Worm (Caenorhabditis elegans) whole organism, late embryonic: ENCODE measurements around the gene C28H8.5.

ENCODE experiments used
- C38D4.7 ChIP-seq: fragments of 200-800 bp; sonication (Bioruptor generic); optimal IDR thresholded peaks from 2 replicates; lab custom pipeline; 2018; ENCODE audit warnings: mild to moderate bottlenecking, missing genetic modification characterization, moderate library complexity, missing compliant biosample characterization
- F13H6.1 ChIP-seq: sonication (generic microtip); optimal IDR thresholded peaks from 2 replicates; lab custom pipeline; 2016; ENCODE audit warnings: missing genetic modification characterization, missing compliant biosample characterization
- K02D7.2 ChIP-seq: sonication (generic microtip); optimal IDR thresholded peaks from 2 replicates; lab custom pipeline; 2017; ENCODE audit warnings: mild to moderate bottlenecking, missing genetic modification characterization, missing compliant biosample characterization
- K09A11.1 ChIP-seq: sonication (generic microtip); optimal IDR thresholded peaks from 2 replicates; lab custom pipeline; 2017; ENCODE audit warnings: antibody characterized with exemption, mild to moderate bottlenecking, missing genetic modification characterization, missing compliant biosample characterization; ENCODE audit not compliant: insufficient read depth
- Y22D7AL.16 ChIP-seq: sonication (generic microtip); optimal IDR thresholded peaks from 2 replicates; lab custom pipeline; 2016; ENCODE audit warnings: missing genetic modification characterization, missing compliant biosample characterization
- ceh-18 ChIP-seq: sonication (generic microtip); optimal IDR thresholded peaks from 2 replicates; lab custom pipeline; 2016; ENCODE audit warnings: missing genetic modification characterization, missing compliant biosample characterization
- ceh-24 ChIP-seq: sonication (generic microtip); optimal IDR thresholded peaks from 2 replicates; lab custom pipeline; 2016; ENCODE audit warnings: mild to moderate bottlenecking, missing genetic modification characterization, missing compliant biosample characterization
- ceh-31 ChIP-seq: sonication (generic microtip); optimal IDR thresholded peaks from 2 replicates; lab custom pipeline; 2016; ENCODE audit warnings: missing genetic modification characterization, missing compliant biosample characterization
- ceh-34 ChIP-seq: sonication (generic microtip); optimal IDR thresholded peaks from 2 replicates; lab custom pipeline; 2016; ENCODE audit warnings: mild to moderate bottlenecking, missing genetic modification characterization, missing compliant biosample characterization
- che-1 ChIP-seq: sonication (generic microtip); optimal IDR thresholded peaks from 2 replicates; lab custom pipeline; 2016; ENCODE audit warnings: mild to moderate bottlenecking, missing genetic modification characterization, missing compliant biosample characterization
- dmd-4 ChIP-seq: sonication (generic microtip); optimal IDR thresholded peaks from 2 replicates; lab custom pipeline; 2016; ENCODE audit warnings: borderline replicate concordance, missing genetic modification characterization, missing compliant biosample characterization
- elt-2 ChIP-seq: sonication (generic microtip); optimal IDR thresholded peaks from 2 replicates; lab custom pipeline; 2016; ENCODE audit warnings: missing genetic modification reagents, missing genetic modification characterization, missing compliant biosample characterization
- ets-4 ChIP-seq: sonication (generic microtip); optimal IDR thresholded peaks from 2 replicates; lab custom pipeline; 2016; ENCODE audit warnings: missing genetic modification characterization, missing compliant biosample characterization
- gmeb-2 ChIP-seq: sonication (generic microtip); optimal IDR thresholded peaks from 2 replicates; lab custom pipeline; 2016; ENCODE audit warnings: missing genetic modification characterization, inconsistent platforms, missing compliant biosample characterization
- hlh-13 ChIP-seq: fragments of 200-800 bp; sonication (Bioruptor generic); optimal IDR thresholded peaks from 2 replicates; lab custom pipeline; 2018; ENCODE audit warnings: mild to moderate bottlenecking, missing genetic modification characterization, missing compliant biosample characterization
- hlh-6 ChIP-seq: sonication (generic microtip); optimal IDR thresholded peaks from 2 replicates; lab custom pipeline; 2016; ENCODE audit warnings: missing genotype, missing genetic modification characterization, missing compliant biosample characterization
- lim-6 ChIP-seq: sonication (generic microtip); optimal IDR thresholded peaks from 2 replicates; lab custom pipeline; 2016; ENCODE audit warnings: missing genetic modification characterization, missing compliant biosample characterization
- nhr-11 ChIP-seq: fragments of 150-350 bp; optimal IDR thresholded peaks from 2 replicates; lab custom pipeline; 2014; ENCODE audit warnings: missing biosample characterization, missing genetic modification characterization
- pax-1 ChIP-seq: fragments of 150-350 bp; optimal IDR thresholded peaks from 2 replicates; lab custom pipeline; 2014; ENCODE audit warnings: missing biosample characterization, missing genetic modification characterization
- pros-1 ChIP-seq: fragments of 150-350 bp; optimal IDR thresholded peaks from 2 replicates; lab custom pipeline; 2014; ENCODE audit warnings: missing biosample characterization, missing genetic modification reagents, missing genetic modification characterization
- ref-2 ChIP-seq: sonication (generic microtip); optimal IDR thresholded peaks from 2 replicates; lab custom pipeline; 2016; ENCODE audit warnings: missing genetic modification characterization, missing compliant biosample characterization
- rnt-1 ChIP-seq: sonication (generic microtip); optimal IDR thresholded peaks from 2 replicates; lab custom pipeline; 2016; ENCODE audit warnings: missing genetic modification characterization, missing compliant biosample characterization
- sdc-2 ChIP-seq: sonication (generic microtip); optimal IDR thresholded peaks from 2 replicates; lab custom pipeline; 2016; ENCODE audit warnings: missing genotype, missing genetic modification characterization, missing compliant biosample characterization
- sox-2 ChIP-seq: fragments of 200-800 bp; sonication (Bioruptor generic); IDR thresholded peaks from 2 replicates; pipeline ENCODE4 v1.3.6; 2022; ENCODE audit warnings: missing genetic modification reagents, missing genetic modification characterization, missing compliant biosample characterization
- sox-4 ChIP-seq: sonication (generic microtip); optimal IDR thresholded peaks from 2 replicates; lab custom pipeline; 2017; ENCODE audit warnings: mild to moderate bottlenecking, missing genetic modification characterization, inconsistent platforms, missing compliant biosample characterization
- syd-9 ChIP-seq: sonication (generic microtip); optimal IDR thresholded peaks from 2 replicates; lab custom pipeline; 2016; ENCODE audit warnings: mild to moderate bottlenecking, missing genetic modification characterization, moderate library complexity, missing compliant biosample characterization
- ttx-3 ChIP-seq: sonication (generic microtip); optimal IDR thresholded peaks from 2 replicates; lab custom pipeline; 2016; ENCODE audit warnings: missing genetic modification reagents, missing genetic modification characterization, missing compliant biosample characterization
- unc-3 ChIP-seq, 2 experiments: fragments of 200-800 bp in 1 of 2; sonication (Bioruptor generic) in 1 of 2; sonication (generic microtip) in 1 of 2; conservative IDR thresholded peaks in 1 of 2; optimal IDR thresholded peaks in 1 of 2; 2 replicates each; pipeline versions ENCODE4 v1.3.6 to Lab custom; 2016 to 2022; ENCODE audit warnings: missing compliant biosample characterization in 2 of 2, missing genetic modification characterization in 2 of 2, missing genetic modification reagents in 1 of 2
- unc-55 ChIP-seq: sonication (generic microtip); optimal IDR thresholded peaks from 2 replicates; lab custom pipeline; 2017; ENCODE audit warnings: missing biosample characterization, missing genetic modification reagents, missing genetic modification characterization
- unc-86 ChIP-seq: sonication (generic microtip); optimal IDR thresholded peaks from 2 replicates; lab custom pipeline; 2016; ENCODE audit warnings: missing genetic modification characterization, missing compliant biosample characterization

C28H8.5 gene

DNA sequence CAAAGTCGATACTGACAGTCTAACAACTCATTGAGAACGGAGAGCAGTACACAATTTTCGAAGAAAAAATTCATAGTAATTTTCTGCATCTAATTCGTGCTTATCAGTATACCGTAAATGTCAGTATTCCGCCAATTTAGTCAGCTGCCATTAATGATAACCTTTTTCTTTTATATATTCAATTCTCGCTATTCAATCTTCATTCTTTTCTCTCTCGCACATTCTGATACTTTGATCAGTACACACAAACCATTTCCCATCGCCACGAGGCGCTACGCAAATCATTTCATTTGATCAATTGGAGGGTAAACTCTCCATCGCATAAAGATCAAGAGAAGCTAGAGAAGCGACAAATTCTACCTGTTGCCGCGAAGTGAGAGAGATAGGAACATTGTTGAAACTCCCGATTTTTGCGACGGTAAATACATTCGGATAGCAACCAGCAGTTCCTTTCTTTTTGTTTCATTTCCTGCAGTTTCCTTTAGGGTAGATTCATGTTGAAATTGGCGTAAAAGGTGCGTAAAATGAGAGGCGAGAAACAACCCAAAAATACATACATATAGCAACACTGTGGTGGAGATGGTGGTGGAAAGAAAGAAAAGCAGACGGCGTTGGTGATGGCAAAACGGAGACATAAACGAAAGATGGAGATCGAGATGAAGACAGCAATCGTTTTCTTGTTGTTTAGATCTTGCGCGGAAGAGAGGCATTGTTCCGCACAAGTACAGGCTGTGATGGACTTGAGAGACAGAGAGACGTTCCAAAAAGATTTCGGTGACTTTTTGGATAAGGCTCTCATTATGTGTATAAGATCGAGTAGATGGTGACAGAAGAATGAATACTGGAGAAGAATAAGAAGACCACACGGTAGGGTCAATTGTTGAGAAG lies 45.7 kb upstream of the C28H8.5 start:
- TF ChIP-seq rnt-1 (tag; lab: Kevin White, UChicago) (peak; percentile 9), ceh-18 (tag; lab: Kevin White, UChicago) (peak; percentile 39), sox-4 (tag; lab: Kevin White, UChicago) (no peak), unc-55 (GFP tag; lab: Kevin White, UChicago) (peak; percentile 14), ets-4 (tag; lab: Kevin White, UChicago) (peak; percentile 13)

DNA sequence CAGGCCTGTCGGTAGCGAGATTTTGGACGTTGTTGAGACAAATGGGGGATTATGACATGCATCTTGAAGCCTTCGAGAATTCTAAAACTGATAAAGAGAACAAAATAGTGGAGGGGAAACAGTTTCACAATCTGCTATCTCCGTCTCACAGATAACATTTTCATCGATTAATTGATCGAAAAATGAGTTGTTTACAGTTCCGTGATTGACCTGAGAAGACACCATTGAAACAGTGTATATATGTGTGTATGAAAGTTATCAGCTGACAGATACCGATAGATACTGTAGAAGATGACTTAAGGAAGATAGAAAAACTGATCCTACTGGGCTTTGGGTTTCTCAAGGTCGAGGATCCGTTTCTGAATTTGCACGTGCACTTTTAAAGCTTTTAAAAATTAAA lies 45.0 kb upstream of the C28H8.5 start:
- TF ChIP-seq elt-2, result peak; percentile 23
- TF ChIP-seq hlh-6 (tag; lab: Kevin White, UChicago), result no peak

DNA sequence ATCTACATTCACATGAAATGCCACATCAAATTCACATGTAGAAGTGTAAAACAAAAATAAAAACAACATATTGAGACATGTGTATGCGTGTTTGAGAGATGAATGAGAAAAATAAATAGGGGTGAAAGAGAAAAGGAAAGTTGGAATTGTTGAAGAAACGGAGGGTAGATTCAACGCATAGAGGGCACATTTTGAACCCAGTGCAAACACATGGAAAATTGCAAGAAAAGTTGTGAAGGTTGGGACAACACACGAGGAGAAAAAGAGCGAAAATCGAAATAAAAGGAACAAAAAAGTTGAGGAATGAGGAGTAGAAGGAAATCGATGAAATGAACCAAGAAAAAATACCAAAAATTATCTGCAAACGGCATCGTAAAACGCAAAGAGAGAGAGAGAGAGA lies 44.5 kb upstream of the C28H8.5 start:
- no peak for TF ChIP-seq syd-9 (tag; lab: Kevin White, UChicago)
- TF ChIP-seq ceh-31, result no peak
- no peak for TF ChIP-seq lim-6 (tag; lab: Kevin White, UChicago)
- no peak for TF ChIP-seq ceh-34 (tag; lab: Kevin White, UChicago)
- no peak for TF ChIP-seq F13H6.1 (tag; lab: Kevin White, UChicago)
- TF ChIP-seq nhr-11 (tag; lab: Kevin White, UChicago), result no peak
- TF ChIP-seq C38D4.7 (GFP tag; lab: Kevin White, UChicago), result no peak
- no peak for TF ChIP-seq Y22D7AL.16
- no peak for TF ChIP-seq che-1 (tag; lab: Kevin White, UChicago)
- TF ChIP-seq unc-3 (GFP tag; conservative IDR thresholded peaks at IDR 0.05; lab: Robert Waterston, UW), result no peak
- TF ChIP-seq unc-3 (tag; optimal IDR thresholded peaks at IDR 0.05; lab: Kevin White, UChicago), result no peak
- no peak for TF ChIP-seq ceh-18 (tag; lab: Kevin White, UChicago)
- no peak for TF ChIP-seq unc-86 (tag; lab: Kevin White, UChicago)
- TF ChIP-seq K02D7.2 (tag; lab: Kevin White, UChicago), result no peak
- no peak for TF ChIP-seq sox-2 (GFP tag; lab: Robert Waterston, UW)

DNA sequence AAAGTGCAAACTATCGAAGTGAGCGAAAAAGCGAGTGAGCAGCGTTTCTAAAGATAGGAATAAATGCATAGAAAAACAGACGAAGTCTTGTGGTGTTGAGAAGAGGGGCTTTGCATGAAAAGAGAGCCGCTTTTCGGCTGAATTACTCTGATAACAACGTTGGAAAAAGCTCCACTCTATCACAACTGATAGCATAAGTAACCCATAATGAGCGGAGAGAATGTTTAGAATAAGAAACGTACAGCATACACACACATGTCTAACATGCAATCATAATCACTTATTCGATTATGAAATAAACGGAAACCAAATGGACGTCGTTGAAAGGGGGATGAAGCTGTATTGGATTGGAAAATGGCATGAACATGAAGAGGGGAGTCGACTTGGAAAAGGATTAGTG lies 43.8 kb upstream of the C28H8.5 start:
- peak; percentile 0 for TF ChIP-seq sdc-2 (tag; lab: Kevin White, UChicago)
- no peak for TF ChIP-seq pros-1 (tag; lab: Kevin White, UChicago)

DNA sequence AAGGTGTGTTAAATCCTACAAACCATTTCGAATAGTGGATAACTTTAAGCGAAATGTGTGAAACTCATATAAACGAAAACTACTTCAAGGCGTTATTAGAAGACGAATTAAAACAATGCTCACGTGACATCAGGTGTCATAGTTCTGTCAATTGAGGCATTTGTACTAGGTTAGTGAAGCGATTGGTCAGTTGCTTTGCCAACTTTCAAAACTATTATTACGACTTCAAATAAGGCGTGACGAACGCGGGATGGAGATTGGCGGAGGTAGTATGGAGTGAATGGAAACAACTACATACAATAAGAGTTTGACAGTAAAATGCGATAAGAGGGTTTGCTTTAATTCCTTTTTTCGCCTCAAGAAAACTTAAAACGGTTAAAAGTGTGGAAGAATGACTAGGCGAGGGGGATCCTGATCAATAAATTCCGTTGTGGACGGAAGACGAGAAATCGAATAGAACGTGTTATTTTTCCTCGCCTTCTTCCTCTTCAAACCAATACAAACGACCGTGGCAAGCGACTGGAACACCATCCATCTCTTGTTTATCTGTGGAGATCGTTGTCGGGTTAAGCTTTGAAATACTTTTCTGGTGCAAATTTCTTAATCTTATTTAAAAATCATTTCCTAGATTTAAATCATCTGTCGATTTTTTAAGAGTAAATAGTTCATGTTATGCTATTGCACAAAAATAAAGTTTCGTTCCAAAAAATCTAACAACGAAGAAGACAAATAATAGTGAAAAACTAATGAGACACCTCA lies 43.1 kb upstream of the C28H8.5 start:
- TF ChIP-seq hlh-13 (no peak), rnt-1 (tag; lab: Kevin White, UChicago) (no peak), ref-2 (tag; lab: Kevin White, UChicago) (no peak), F13H6.1 (tag; lab: Kevin White, UChicago) (no peak), unc-55 (GFP tag; lab: Kevin White, UChicago) (no peak), syd-9 (tag; lab: Kevin White, UChicago) (no peak), che-1 (tag; lab: Kevin White, UChicago) (no peak), gmeb-2 (tag; lab: Kevin White, UChicago) (no peak), K09A11.1 (no peak), sdc-2 (tag; lab: Kevin White, UChicago) (no peak), dmd-4 (tag; lab: Kevin White, UChicago) (no peak), ttx-3 (tag; lab: Kevin White, UChicago) (no peak), lim-6 (tag; lab: Kevin White, UChicago) (no peak), pax-1 (tag; lab: Kevin White, UChicago) (no peak), ceh-24 (tag; lab: Kevin White, UChicago) (no peak)
- TF ChIP-seq, all 69 proteins: peak for 0
